Worm (Caenorhabditis elegans): ENCODE data around the gene F09E5.12.

Gene F09E5.12

DNA sequence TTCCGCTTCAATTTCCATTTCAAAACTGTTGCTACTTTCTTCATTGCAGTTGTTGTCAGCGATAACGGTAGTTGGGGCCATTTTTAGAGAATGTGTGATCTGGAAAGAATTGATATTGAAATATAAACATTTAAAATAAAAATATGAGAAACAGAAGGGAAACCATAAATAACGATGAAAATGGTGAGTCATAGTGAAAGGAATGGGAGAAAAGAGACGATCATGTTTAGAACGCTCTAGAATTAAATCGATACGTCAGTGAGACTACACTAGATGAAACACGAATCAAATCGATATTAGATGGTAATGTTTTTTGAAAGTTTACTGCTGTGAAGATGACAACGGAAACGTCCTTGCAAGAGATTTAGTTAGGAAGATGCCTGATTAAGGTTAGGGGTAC is 38.4 kb upstream of the F09E5.12 start, which contains the start of the genes EEED8.12 and EEED8.4:
Gene EEED8.12 (minus strand): TSS at position 101 of the 400 bp plus-strand sequence.
Gene EEED8.4 (plus strand): TSS at position 396 of the 400 bp plus-strand sequence.
- TF ChIP-seq F13C5.2 (tag; optimal IDR thresholded peaks at IDR 0.05) (no peak), pes-1 (GFP tag; IDR thresholded peaks at IDR 0.05) (no peak), hmg-4 (GFP tag; optimal IDR thresholded peaks at IDR 0.05) (no peak)

DNA sequence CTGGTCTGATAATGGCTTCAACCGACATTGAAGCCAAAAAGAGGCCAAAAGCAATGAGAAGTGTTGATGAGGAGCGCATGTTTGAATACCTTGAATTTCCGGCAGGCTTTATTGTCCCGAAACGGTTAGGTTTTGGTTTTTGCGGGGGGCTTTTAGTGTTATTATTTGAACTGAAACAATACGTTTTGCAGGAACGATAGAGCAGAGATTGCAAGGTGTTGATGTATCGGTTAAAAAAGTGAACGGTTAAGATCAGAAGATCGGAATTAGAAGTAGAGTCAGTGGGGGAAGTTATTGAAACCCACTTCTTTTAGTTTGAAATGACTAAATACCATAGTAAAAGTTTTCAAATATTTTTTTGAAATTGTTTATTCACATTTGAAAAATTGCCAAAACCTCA is 37.0 kb upstream of the F09E5.12 start, which contains the start of gene clec-141:
Gene clec-141 (minus strand): TSS at position 101 of the 400 bp plus-strand sequence.
- TF ChIP-seq tbx-37 (GFP tag; conservative IDR thresholded peaks at IDR 0.05) (no peak), ama-1 (optimal IDR thresholded peaks at IDR 0.05) (no peak), ceh-13 (GFP tag; optimal IDR thresholded peaks at IDR 0.05) (no peak), pes-1 (GFP tag; IDR thresholded peaks at IDR 0.05) (no peak), scrt-1 (GFP tag; IDR thresholded peaks at IDR 0.05) (no peak), F13C5.2 (tag; optimal IDR thresholded peaks at IDR 0.05) (no peak), tra-4 (tag; optimal IDR thresholded peaks at IDR 0.05) (no peak), ets-7 (tag; optimal IDR thresholded peaks at IDR 0.05) (no peak), aly-1 (tag; optimal IDR thresholded peaks at IDR 0.05) (no peak), hmg-4 (GFP tag; optimal IDR thresholded peaks at IDR 0.05) (no peak), sea-1 (GFP tag; conservative IDR thresholded peaks at IDR 0.05) (no peak), tbx-11 (GFP tag; IDR thresholded peaks at IDR 0.05) (no peak), hnd-1 (tag; optimal IDR thresholded peaks at IDR 0.05) (no peak), B0310.2 (tag; optimal IDR thresholded peaks at IDR 0.05) (no peak), ceh-36 (tag; optimal IDR thresholded peaks at IDR 0.05) (no peak), flt-1 (GFP tag; IDR thresholded peaks at IDR 0.05) (no peak), hmbx-1 (tag; optimal IDR thresholded peaks at IDR 0.05) (no peak)

ce11 chrII:5399201-5399600 is 28.7 kb upstream of the F09E5.12 start, which contains the start of gene mog-5:
TSS of gene mog-5 (plus strand) at chrII:5399538.
- TF ChIP-seq B0310.2 (tag; optimal IDR thresholded peaks at IDR 0.05) (no peak), tbx-37 (GFP tag; conservative IDR thresholded peaks at IDR 0.05) (no peak), F13C5.2 (tag; optimal IDR thresholded peaks at IDR 0.05) (peak; percentile 83), hnd-1 (tag; optimal IDR thresholded peaks at IDR 0.05) (no peak), hmg-4 (GFP tag; optimal IDR thresholded peaks at IDR 0.05) (no peak), tra-4 (tag; optimal IDR thresholded peaks at IDR 0.05) (no peak), ceh-13 (GFP tag; optimal IDR thresholded peaks at IDR 0.05) (peak; percentile 9), pes-1 (GFP tag; IDR thresholded peaks at IDR 0.05) (no peak; the same call in 1 of the 2 replicates), tbx-11 (GFP tag; IDR thresholded peaks at IDR 0.05) (peak; percentile 65; the same call in 1 of the 2 replicates), hmbx-1 (tag; optimal IDR thresholded peaks at IDR 0.05) (no peak), sea-1 (GFP tag; conservative IDR thresholded peaks at IDR 0.05) (0 out of 2 replicates have a peak, but pooled peaks have one; percentile 55), ceh-36 (tag; optimal IDR thresholded peaks at IDR 0.05) (no peak), ets-7 (tag; optimal IDR thresholded peaks at IDR 0.05) (no peak), ama-1 (optimal IDR thresholded peaks at IDR 0.05) (no peak), flt-1 (GFP tag; IDR thresholded peaks at IDR 0.05) (peak; percentile 65), aly-1 (tag; optimal IDR thresholded peaks at IDR 0.05) (no peak), scrt-1 (GFP tag; IDR thresholded peaks at IDR 0.05) (0 out of 2 replicates have a peak, but pooled peaks have one; percentile 46)

ce11 chrII:5398779-5399178 is 28.2 kb upstream of the F09E5.12 start, which contains the start of gene fbxl-3:
TSS of gene fbxl-3 (minus strand) at chrII:5398902.
- no peak for TF ChIP-seq F13C5.2 (tag; optimal IDR thresholded peaks at IDR 0.05)

DNA sequence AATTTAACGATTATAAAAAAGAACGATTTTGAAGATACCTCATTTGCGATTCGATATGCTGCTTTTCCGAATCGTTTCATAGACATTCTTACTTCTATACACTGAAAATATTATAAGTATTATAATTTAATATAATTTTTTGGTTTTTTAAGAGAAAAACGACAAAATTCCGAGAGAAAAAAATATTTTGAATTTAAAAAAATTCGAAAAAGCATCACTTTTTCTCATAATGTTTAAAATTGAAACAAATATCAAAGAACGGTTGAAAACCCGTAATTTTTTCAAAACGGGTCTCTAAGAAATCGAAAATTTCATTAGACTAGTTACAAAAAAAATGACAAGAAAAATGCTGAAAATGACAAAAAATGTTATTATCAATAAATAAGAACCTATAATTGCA is 25.1 kb upstream of the F09E5.12 start, which contains the start of gene pink-1:
Gene pink-1 (minus strand): TSS at position 101 of the 400 bp plus-strand sequence.
- TF ChIP-seq scrt-1 (GFP tag; IDR thresholded peaks at IDR 0.05) (no peak), hnd-1 (tag; optimal IDR thresholded peaks at IDR 0.05) (no peak), ama-1 (optimal IDR thresholded peaks at IDR 0.05) (no peak), tra-4 (tag; optimal IDR thresholded peaks at IDR 0.05) (no peak), tbx-11 (GFP tag; IDR thresholded peaks at IDR 0.05) (no peak), ceh-13 (GFP tag; optimal IDR thresholded peaks at IDR 0.05) (no peak), hmg-4 (GFP tag; optimal IDR thresholded peaks at IDR 0.05) (no peak), flt-1 (GFP tag; IDR thresholded peaks at IDR 0.05) (no peak), B0310.2 (tag; optimal IDR thresholded peaks at IDR 0.05) (no peak), aly-1 (tag; optimal IDR thresholded peaks at IDR 0.05) (no peak), sea-1 (GFP tag; conservative IDR thresholded peaks at IDR 0.05) (no peak), pes-1 (GFP tag; IDR thresholded peaks at IDR 0.05) (no peak), tbx-37 (GFP tag; conservative IDR thresholded peaks at IDR 0.05) (no peak), ets-7 (tag; optimal IDR thresholded peaks at IDR 0.05) (no peak)

DNA sequence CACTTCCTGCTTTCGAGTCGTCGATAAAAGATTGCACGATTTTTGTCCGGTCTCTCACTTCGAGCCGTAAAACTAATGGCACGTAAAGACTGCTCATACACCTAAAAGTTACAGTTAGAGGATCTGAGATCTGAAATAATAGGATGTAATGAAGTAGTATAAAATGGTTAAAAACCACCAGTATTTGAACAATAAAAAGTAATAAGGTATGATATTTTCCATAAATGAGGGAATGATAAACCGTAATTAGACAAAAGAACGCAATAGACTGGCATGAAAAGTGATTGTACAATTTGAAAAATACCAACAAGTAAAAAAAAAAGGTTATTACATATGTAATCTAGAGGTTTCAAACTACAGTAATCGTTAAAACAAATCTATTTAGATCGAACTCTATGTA is 22.5 kb upstream of the F09E5.12 start, which contains the start of gene brap-2:
Gene brap-2 (minus strand): TSS at position 101 of the 400 bp plus-strand sequence.
- no peak for TF ChIP-seq pes-1 (GFP tag; IDR thresholded peaks at IDR 0.05)
- TF ChIP-seq ceh-36 (tag; optimal IDR thresholded peaks at IDR 0.05): no peak
- no peak for TF ChIP-seq hnd-1 (tag; optimal IDR thresholded peaks at IDR 0.05)
- no peak for TF ChIP-seq hmbx-1 (tag; optimal IDR thresholded peaks at IDR 0.05)
- TF ChIP-seq ets-7 (tag; optimal IDR thresholded peaks at IDR 0.05): no peak
- TF ChIP-seq ceh-13 (GFP tag; optimal IDR thresholded peaks at IDR 0.05): no peak
- no peak for TF ChIP-seq tra-4 (tag; optimal IDR thresholded peaks at IDR 0.05)
- TF ChIP-seq tbx-11 (GFP tag; IDR thresholded peaks at IDR 0.05): no peak
- no peak for TF ChIP-seq tbx-37 (GFP tag; conservative IDR thresholded peaks at IDR 0.05)
- no peak for TF ChIP-seq ama-1 (optimal IDR thresholded peaks at IDR 0.05)
- TF ChIP-seq hmg-4 (GFP tag; optimal IDR thresholded peaks at IDR 0.05): no peak
- TF ChIP-seq aly-1 (tag; optimal IDR thresholded peaks at IDR 0.05): no peak

DNA sequence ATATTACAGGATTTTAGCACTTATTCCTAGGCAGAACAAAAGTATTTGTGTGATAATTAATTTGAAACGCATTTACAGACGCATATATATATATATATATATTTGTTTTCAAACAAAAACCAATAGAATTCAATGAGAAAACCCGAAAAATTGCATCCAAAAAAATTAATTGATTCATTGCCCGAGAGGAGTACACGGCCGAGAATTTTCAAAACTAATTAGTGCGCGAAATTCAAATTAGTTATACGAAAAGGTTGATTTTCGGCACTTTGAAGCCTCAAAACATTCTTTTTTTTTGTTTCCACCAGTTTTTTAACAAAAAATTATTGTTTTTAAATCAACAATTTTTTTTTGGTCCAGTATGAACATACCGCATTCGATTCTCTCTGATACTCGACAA is 20.9 kb upstream of the F09E5.12 start:
- TF ChIP-seq F13C5.2 (tag; optimal IDR thresholded peaks at IDR 0.05) (no peak), flt-1 (GFP tag; IDR thresholded peaks at IDR 0.05) (no peak), ceh-36 (tag; optimal IDR thresholded peaks at IDR 0.05) (no peak)

DNA sequence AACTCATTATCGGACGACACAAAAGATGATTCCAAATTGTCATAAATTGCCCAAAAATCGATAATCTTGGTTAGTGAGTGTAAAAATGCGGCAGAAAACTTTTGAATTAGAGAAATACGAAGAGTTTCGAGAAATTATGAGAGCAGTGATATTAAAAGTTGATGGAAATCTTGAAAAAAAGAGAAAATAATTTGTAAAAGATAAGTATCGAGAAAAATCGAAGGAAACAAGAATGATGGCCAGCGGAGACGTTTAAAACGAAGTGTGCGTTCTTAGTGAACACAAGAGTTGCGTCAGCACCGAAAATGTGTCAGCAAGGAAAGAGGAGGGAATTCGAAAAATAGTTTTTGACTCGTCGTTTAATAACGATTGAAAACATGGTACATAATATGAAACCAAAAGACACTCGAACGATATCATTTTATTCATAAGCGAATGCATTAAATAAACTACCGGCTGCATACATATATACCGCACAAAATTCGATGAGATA is 19.3 kb upstream of the F09E5.12 start, which contains the start of gene ndx-6:
Gene ndx-6 (minus strand): TSS at position 51 of the 493 bp plus-strand sequence.
- TF ChIP-seq tbx-37 (GFP tag; conservative IDR thresholded peaks at IDR 0.05) (peak; percentile 45; the same call in 1 of the 2 replicates), ceh-36 (tag; optimal IDR thresholded peaks at IDR 0.05) (peak; percentile 30), ama-1 (optimal IDR thresholded peaks at IDR 0.05) (no peak), pes-1 (GFP tag; IDR thresholded peaks at IDR 0.05) (peak; percentile 66), ets-7 (tag; optimal IDR thresholded peaks at IDR 0.05) (peak; percentile 20), hmbx-1 (tag; optimal IDR thresholded peaks at IDR 0.05) (peak; percentile 7), F13C5.2 (tag; optimal IDR thresholded peaks at IDR 0.05) (peak; percentile 56), sea-1 (GFP tag; conservative IDR thresholded peaks at IDR 0.05) (no peak), aly-1 (tag; optimal IDR thresholded peaks at IDR 0.05) (no peak)

Data from whole organism, early embryonic.